Fruit fly (Drosophila melanogaster): ENCODE data around the gene Syn1.

dm6 chr3L:21770328-21770727 lies at the start of gene Syn1:
- no peak for TF ChIP-seq usp (GFP tag; optimal IDR thresholded peaks at IDR 0.05)
- TF ChIP-seq pan (optimal IDR thresholded peaks at IDR 0.05) = no peak
